Fruit fly (Drosophila melanogaster) Kc167 (cell line): ENCODE results near the gene SrpRbeta.

ENCODE experiments used
- Myc ChIP-seq: fragments of >200 bp; optimal IDR thresholded peaks from 2 replicates; lab custom pipeline; 2017; ENCODE audit warnings: missing external identifiers
- Sin3A ChIP-seq: fragments of >200 bp; optimal IDR thresholded peaks from 2 replicates; lab custom pipeline; 2018; ENCODE audit warnings: missing external identifiers
- h ChIP-seq: fragments of >200 bp; optimal IDR thresholded peaks from 3 replicates; lab custom pipeline; 2018; ENCODE audit warnings: missing external identifiers
- insv ChIP-seq: fragments of >200 bp; optimal IDR thresholded peaks from 3 replicates; lab custom pipeline; 2018; ENCODE audit warnings: missing external identifiers
- psq ChIP-seq: fragments of >200 bp; optimal IDR thresholded peaks from 2 replicates; lab custom pipeline; 2017; ENCODE audit warnings: missing external identifiers
- ttk ChIP-seq: sonication (Bioruptor generic); optimal IDR thresholded peaks from 2 replicates; lab custom pipeline; 2017; ENCODE audit warnings: missing external identifiers

Gene SrpRbeta

dm6 chr3L:8719990-8720559, at the start of gene SrpRbeta:
Gene SrpRbeta (minus strand): TSS chr3L:8720225.
- TF ChIP-seq insv (lab: Kevin White, UChicago) (no peak), ttk (lab: Kevin White, UChicago) (no peak), Sin3A (lab: Kevin White, UChicago) (no peak), Myc (no peak), psq (lab: Kevin White, UChicago) (no peak)

- TF ChIP-seq h = no peak
- TF ChIP-seq ttk (lab: Kevin White, UChicago) = no peak
- TF ChIP-seq insv (lab: Kevin White, UChicago) = no peak
- TF ChIP-seq psq (lab: Kevin White, UChicago) = no peak
- no peak for TF ChIP-seq Myc
- TF ChIP-seq Sin3A (lab: Kevin White, UChicago) = no peak
Observed at dm6 chr3L:8767876-8768275, 47.9 kb upstream of the SrpRbeta start.

- TF ChIP-seq ttk (lab: Kevin White, UChicago) (no peak), insv (lab: Kevin White, UChicago) (no peak), Myc (no peak), psq (lab: Kevin White, UChicago) (no peak), h (no peak), Sin3A (lab: Kevin White, UChicago) (no peak)
Observed at dm6 chr3L:8765969-8766538, 46.0 kb upstream of the SrpRbeta start.

- TF ChIP-seq insv (lab: Kevin White, UChicago) (no peak), Myc (no peak), h (no peak), psq (lab: Kevin White, UChicago) (no peak), ttk (lab: Kevin White, UChicago) (no peak), Sin3A (lab: Kevin White, UChicago) (no peak)
Observed at dm6 chr3L:8765493-8765892, 45.5 kb upstream of the SrpRbeta start.

- TF ChIP-seq Sin3A (lab: Kevin White, UChicago) (no peak), h (no peak), psq (lab: Kevin White, UChicago) (no peak), ttk (lab: Kevin White, UChicago) (no peak), Myc (no peak), insv (lab: Kevin White, UChicago) (no peak)
Observed at dm6 chr3L:8763794-8764193, 43.8 kb upstream of the SrpRbeta start.

dm6 chr3L:8763037-8763454, 43.0 kb upstream of the SrpRbeta start:
- no peak for TF ChIP-seq insv (lab: Kevin White, UChicago)
- TF ChIP-seq Myc = no peak
- no peak for TF ChIP-seq h
- no peak for TF ChIP-seq Sin3A (lab: Kevin White, UChicago)
- no peak for TF ChIP-seq ttk (lab: Kevin White, UChicago)
- TF ChIP-seq psq (lab: Kevin White, UChicago) = no peak

DNA sequence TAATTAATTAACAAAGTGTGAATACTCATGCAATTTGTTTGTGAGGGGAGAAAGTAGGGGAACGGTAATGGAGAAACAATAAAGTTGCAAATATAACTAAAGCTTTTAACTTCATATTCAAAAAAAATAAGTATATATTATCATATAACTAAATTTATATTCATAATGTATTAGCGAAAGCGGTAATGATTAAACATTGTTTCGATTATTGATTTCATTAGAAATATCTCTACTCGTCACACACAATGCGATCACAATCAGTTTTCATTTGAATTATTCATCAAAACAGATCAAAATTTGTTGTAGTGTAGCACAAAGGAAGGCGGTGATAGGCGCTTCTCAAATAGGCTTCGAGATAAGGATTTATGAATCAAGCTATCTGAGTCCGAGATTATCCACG, 35.7 kb upstream of the SrpRbeta start, which contains the start of gene CG6576:
Gene CG6576, plus strand, starts transcription at position 301 of the 400 bp plus-strand sequence.
- TF ChIP-seq insv (lab: Kevin White, UChicago) (no peak), h (no peak), Sin3A (lab: Kevin White, UChicago) (no peak), Myc (no peak), psq (lab: Kevin White, UChicago) (no peak), ttk (lab: Kevin White, UChicago) (no peak)

DNA sequence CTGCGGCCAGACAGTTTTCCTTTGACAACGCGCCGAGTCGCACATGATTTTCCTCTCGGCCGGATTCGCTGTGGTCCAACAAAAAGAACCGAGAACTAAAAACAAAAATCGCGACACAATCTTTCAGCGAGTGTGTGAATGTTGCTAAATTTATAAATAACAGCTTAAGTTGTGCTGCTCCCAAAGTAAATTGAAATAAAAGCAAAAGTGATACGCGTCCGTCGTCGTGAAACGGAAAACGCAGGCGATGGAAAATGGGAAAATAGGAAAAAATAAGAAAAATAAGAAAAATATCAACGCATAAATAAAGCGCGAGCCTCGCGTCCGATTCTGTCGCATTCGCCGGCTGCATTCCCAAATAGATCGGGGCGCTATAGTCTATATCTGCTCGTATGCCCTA, 33.6 kb upstream of the SrpRbeta start, which contains the start of gene Fhos:
Gene Fhos, plus strand, starts transcription at position 28 of the 400 bp plus-strand sequence.
- TF ChIP-seq h (no peak), psq (lab: Kevin White, UChicago) (no peak), Sin3A (lab: Kevin White, UChicago) (no peak)

DNA sequence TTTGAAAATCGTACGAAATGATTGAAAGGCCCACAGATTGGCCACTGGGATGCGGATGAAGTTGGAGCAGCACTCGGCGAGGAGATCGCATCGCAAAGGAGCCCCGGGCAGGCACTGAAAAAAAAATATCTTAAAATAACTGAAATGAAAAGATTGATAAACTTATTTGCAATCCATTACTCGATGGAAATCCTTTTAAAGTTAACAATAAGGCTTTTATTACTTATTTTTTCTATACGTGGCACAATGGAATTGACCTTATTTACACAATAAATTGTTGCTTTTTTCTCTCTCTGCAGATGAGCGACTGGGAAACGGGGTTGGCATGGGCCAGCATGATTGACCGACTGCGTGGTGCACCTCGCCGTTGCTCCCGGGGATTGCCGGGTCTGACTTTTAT, 31.2 kb upstream of the SrpRbeta start:
- TF ChIP-seq ttk (lab: Kevin White, UChicago) (no peak), h (no peak), Myc (no peak), Sin3A (lab: Kevin White, UChicago) (no peak), psq (lab: Kevin White, UChicago) (no peak), insv (lab: Kevin White, UChicago) (no peak)

DNA sequence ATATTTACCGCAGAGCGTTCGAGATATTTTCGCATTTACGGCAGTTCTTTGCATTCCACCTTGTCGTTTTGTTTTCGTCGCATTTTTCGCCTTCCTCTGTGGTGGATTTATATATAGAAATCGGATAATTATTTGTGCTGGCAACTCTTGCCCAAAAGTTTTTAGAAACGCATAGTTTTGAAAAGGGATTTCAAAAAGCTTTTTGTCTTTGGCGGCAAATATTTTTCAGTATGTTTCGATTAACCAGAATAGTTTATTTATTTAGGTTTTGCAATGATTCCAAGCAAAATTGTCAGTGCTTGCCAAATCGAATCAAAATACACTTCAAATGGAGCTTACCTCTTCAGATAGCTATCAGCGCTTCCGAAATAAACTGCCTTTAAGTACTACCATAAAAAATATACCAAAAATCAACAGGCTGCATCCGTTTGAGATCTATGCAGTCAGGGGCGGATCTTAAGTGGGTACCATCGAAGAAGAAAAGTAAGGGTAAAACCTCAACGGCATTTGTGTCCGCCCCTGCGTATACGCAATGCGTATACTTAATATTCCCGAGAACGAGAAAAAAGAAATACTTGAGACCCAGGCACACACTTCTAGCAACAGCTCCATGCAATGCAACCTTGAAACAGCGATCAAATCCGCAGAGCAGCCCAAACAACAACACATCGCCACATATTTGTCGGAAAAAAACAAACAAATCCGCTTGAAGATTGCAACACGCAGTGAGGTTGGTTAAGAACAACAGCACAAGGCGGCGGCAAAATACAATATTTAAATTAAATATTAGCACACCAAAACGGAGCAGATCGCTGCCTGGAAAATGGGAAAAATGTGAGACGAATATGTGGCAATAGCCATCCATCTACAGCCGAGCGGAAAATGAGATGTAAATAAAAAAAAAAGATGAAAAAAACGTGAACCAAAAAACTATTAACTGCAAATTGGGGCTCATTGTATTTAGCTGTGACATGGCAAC, 29.9 kb upstream of the SrpRbeta start, which contains the start of gene CG13306:
Gene CG13306, minus strand, starts transcription at position 51 of the 979 bp plus-strand sequence.
- no peak for TF ChIP-seq Myc
- TF ChIP-seq ttk (lab: Kevin White, UChicago) = no peak
- TF ChIP-seq Sin3A (lab: Kevin White, UChicago) = no peak
- no peak for TF ChIP-seq psq (lab: Kevin White, UChicago)
- TF ChIP-seq h = no peak
- TF ChIP-seq insv (lab: Kevin White, UChicago) = no peak

- TF ChIP-seq h = no peak
- TF ChIP-seq Myc = no peak
- TF ChIP-seq Sin3A (lab: Kevin White, UChicago) = no peak
- TF ChIP-seq psq (lab: Kevin White, UChicago) = no peak
- TF ChIP-seq ttk (lab: Kevin White, UChicago) = no peak
- TF ChIP-seq insv (lab: Kevin White, UChicago) = no peak
Observed at dm6 chr3L:8748839-8749238, 28.8 kb upstream of the SrpRbeta start.
